Worm (Caenorhabditis elegans) whole organism, L1 larva: ENCODE measurements around the gene F48F7.3.
A peak's percentile ranks its signal among the peaks of the same experiment; 100 is the strongest.

Experiments used
- ceh-82 ChIP-seq, 3 experiments: fragments of 150-350 bp in 1 of 3; sonication (generic microtip) in 2 of 3; optimal IDR thresholded peaks; 2 replicates each; lab custom pipeline; 2014 to 2017; ENCODE audit warnings: missing biosample characterization in 3 of 3, missing genetic modification characterization in 3 of 3
- elt-2 ChIP-seq: sonication (generic microtip); optimal IDR thresholded peaks from 2 replicates; lab custom pipeline; 2016; ENCODE audit warnings: missing genetic modification characterization, mild to moderate bottlenecking, inconsistent platforms, missing compliant biosample characterization, missing genetic modification reagents
- elt-3 ChIP-seq, 6 experiments: fragments of 150-350 bp in 1 of 6; sonication (generic microtip); optimal IDR thresholded peaks; 2 replicates each; lab custom pipeline; 2017 to 2018; ENCODE audit warnings: missing biosample characterization in 6 of 6, missing genetic modification characterization in 6 of 6, inconsistent platforms in 1 of 6
- lin-15B ChIP-seq: fragments of 150-350 bp; sonication (generic microtip); optimal IDR thresholded peaks from 3 replicates; lab custom pipeline; 2014; ENCODE audit warnings: missing biosample characterization, missing genetic modification characterization
- skn-1 ChIP-seq: fragments of 150-350 bp; optimal IDR thresholded peaks from 2 replicates; lab custom pipeline; 2014; ENCODE audit warnings: missing biosample characterization, missing genetic modification characterization
- snpc-4 ChIP-seq: fragments of 150-350 bp; optimal IDR thresholded peaks from 2 replicates; lab custom pipeline; 2014; ENCODE audit warnings: missing biosample characterization, missing genetic modification characterization
- sox-4 ChIP-seq: sonication (generic microtip); optimal IDR thresholded peaks from 2 replicates; lab custom pipeline; 2016; ENCODE audit warnings: missing genetic modification characterization, missing compliant biosample characterization
- xbp-1 ChIP-seq: sonication (generic microtip); optimal IDR thresholded peaks from 2 replicates; lab custom pipeline; 2016; ENCODE audit warnings: missing genetic modification characterization, missing compliant biosample characterization
- ztf-11 ChIP-seq, 2 experiments: sonication (generic microtip); optimal IDR thresholded peaks; 2 replicates each; lab custom pipeline; 2016 to 2017; ENCODE audit warnings: missing genetic modification characterization in 2 of 2, missing biosample characterization in 1 of 2, missing compliant biosample characterization in 1 of 2

ce11 chrX:13950620-13951152 is 12.6 kb upstream of the F48F7.3 start:
- peak in 4 of 6 experiments; percentile 56 to 76 (median 68) for TF ChIP-seq elt-3 (tag; optimal IDR thresholded peaks at IDR 0.05; lab: Kevin White, UChicago)
- peak; percentile 15 to 38 (median 21) for TF ChIP-seq ceh-82 (tag; optimal IDR thresholded peaks at IDR 0.05; lab: Kevin White, UChicago)
- TF ChIP-seq xbp-1 (tag; lab: Kevin White, UChicago) = peak; percentile 40
- peak; percentile 10 for TF ChIP-seq skn-1 (tag; lab: Kevin White, UChicago)
- no peak for TF ChIP-seq snpc-4 (tag; lab: Kevin White, UChicago)
- no peak for TF ChIP-seq sox-4 (tag; lab: Kevin White, UChicago)
- TF ChIP-seq lin-15B (tag; lab: Kevin White, UChicago) = no peak
- no peak for TF ChIP-seq elt-2 (tag; lab: Kevin White, UChicago)
- TF ChIP-seq ztf-11 (tag; optimal IDR thresholded peaks at IDR 0.05; lab: Kevin White, UChicago) = peak in 1 of 2 experiments; percentile 22
